Worm (Caenorhabditis elegans) whole organism, L3 larva: ENCODE results near the gene F26F2.11.

ENCODE experiments used
- R02D3.7 ChIP-seq: fragments of 150-350 bp; optimal IDR thresholded peaks from 2 replicates; lab custom pipeline; 2014; ENCODE audit warnings: missing biosample characterization, missing genetic modification characterization
- ZK546.5 ChIP-seq: sonication (generic microtip); optimal IDR thresholded peaks from 2 replicates; lab custom pipeline; 2017; ENCODE audit warnings: missing biosample characterization, missing genetic modification characterization
- aly-2 ChIP-seq: fragments of 150-350 bp; optimal IDR thresholded peaks from 2 replicates; lab custom pipeline; 2014; ENCODE audit warnings: missing biosample characterization, missing genetic modification characterization
- ama-1 ChIP-seq: fragments of 150-350 bp; optimal IDR thresholded peaks from 2 replicates; lab custom pipeline; 2018
- ceh-28 ChIP-seq: fragments of 150-350 bp; optimal IDR thresholded peaks from 2 replicates; lab custom pipeline; 2014; ENCODE audit warnings: missing biosample characterization, missing genetic modification reagents, missing genetic modification characterization
- ceh-9 ChIP-seq: sonication (generic microtip); optimal IDR thresholded peaks from 2 replicates; lab custom pipeline; 2018; ENCODE audit warnings: missing biosample characterization, missing genetic modification characterization
- daf-12 ChIP-seq: fragments of 150-350 bp; optimal IDR thresholded peaks from 2 replicates; lab custom pipeline; 2014; ENCODE audit warnings: missing biosample characterization, missing genetic modification reagents, missing genetic modification characterization
- egl-5 ChIP-seq: fragments of 150-350 bp; optimal IDR thresholded peaks from 2 replicates; lab custom pipeline; 2017; ENCODE audit warnings: missing biosample characterization, missing genetic modification reagents, missing genetic modification characterization, inconsistent platforms
- elt-1 ChIP-seq: fragments of 150-350 bp; optimal IDR thresholded peaks from 2 replicates; lab custom pipeline; 2014; ENCODE audit warnings: missing biosample characterization, missing genetic modification characterization
- elt-3 ChIP-seq, 3 experiments: fragments of 150-350 bp in 1 of 3; sonication (generic microtip) in 2 of 3; optimal IDR thresholded peaks; 2 replicates in 2 of 3; 4 replicates in 1 of 3; lab custom pipeline; 2014 to 2017; ENCODE audit warnings: missing biosample characterization in 3 of 3, missing genetic modification characterization in 3 of 3
- eor-1 ChIP-seq, 2 experiments: fragments of 150-350 bp; optimal IDR thresholded peaks; 2 replicates each; lab custom pipeline; 2014 to 2018; ENCODE audit warnings: missing biosample characterization in 2 of 2, missing genetic modification characterization in 2 of 2
- fkh-10 ChIP-seq: sonication (generic microtip); optimal IDR thresholded peaks from 2 replicates; lab custom pipeline; 2017; ENCODE audit warnings: missing biosample characterization, missing genetic modification reagents, missing genetic modification characterization
- fkh-2 ChIP-seq: fragments of 150-350 bp; optimal IDR thresholded peaks from 2 replicates; lab custom pipeline; 2014; ENCODE audit warnings: missing biosample characterization, missing genetic modification reagents, missing genetic modification characterization
- hmg-11 ChIP-seq: sonication (generic microtip); optimal IDR thresholded peaks from 2 replicates; lab custom pipeline; 2016; ENCODE audit warnings: missing genetic modification characterization, missing compliant biosample characterization
- jun-1 ChIP-seq: fragments of 150-350 bp; optimal IDR thresholded peaks from 2 replicates; lab custom pipeline; 2014; ENCODE audit warnings: missing biosample characterization, missing genetic modification reagents, missing genetic modification characterization
- lin-15B ChIP-seq: fragments of 150-350 bp; optimal IDR thresholded peaks from 2 replicates; lab custom pipeline; 2014; ENCODE audit warnings: missing biosample characterization, missing genetic modification characterization
- lin-39 ChIP-seq: fragments of 150-350 bp; optimal IDR thresholded peaks from 2 replicates; lab custom pipeline; 2018; ENCODE audit warnings: missing biosample characterization, missing genetic modification reagents, missing genetic modification characterization
- lsy-12 ChIP-seq: sonication (generic microtip); optimal IDR thresholded peaks from 2 replicates; lab custom pipeline; 2016; ENCODE audit warnings: mild to moderate bottlenecking, missing genetic modification characterization, missing compliant biosample characterization
- mdl-1 ChIP-seq: fragments of 150-350 bp; optimal IDR thresholded peaks from 2 replicates; lab custom pipeline; 2014; ENCODE audit warnings: missing biosample characterization, missing genetic modification characterization
- nfya-1 ChIP-seq: sonication (generic microtip); optimal IDR thresholded peaks from 2 replicates; lab custom pipeline; 2017; ENCODE audit warnings: missing genetic modification characterization, mild to moderate bottlenecking, missing compliant biosample characterization, antibody characterized with exemption, moderate library complexity; ENCODE audit not compliant: insufficient read depth
- nhr-12 ChIP-seq: fragments of 150-350 bp; optimal IDR thresholded peaks from 2 replicates; lab custom pipeline; 2014; ENCODE audit warnings: missing biosample characterization, missing genetic modification characterization
- nhr-23 ChIP-seq: fragments of 150-350 bp; optimal IDR thresholded peaks from 2 replicates; lab custom pipeline; 2014; ENCODE audit warnings: missing biosample characterization, missing genetic modification reagents, missing genetic modification characterization
- nhr-237 ChIP-seq: fragments of 150-350 bp; optimal IDR thresholded peaks from 2 replicates; lab custom pipeline; 2014; ENCODE audit warnings: missing biosample characterization, missing genetic modification characterization
- nhr-25 ChIP-seq: sonication (generic microtip); optimal IDR thresholded peaks from 2 replicates; lab custom pipeline; 2017; ENCODE audit warnings: missing biosample characterization, missing genetic modification characterization
- nhr-43 ChIP-seq: sonication (generic microtip); optimal IDR thresholded peaks from 2 replicates; lab custom pipeline; 2016; ENCODE audit warnings: mild to moderate bottlenecking, missing genetic modification characterization, missing compliant biosample characterization; ENCODE audit not compliant: poor library complexity, severe bottlenecking
- nhr-67 ChIP-seq: fragments of 150-350 bp; optimal IDR thresholded peaks from 2 replicates; lab custom pipeline; 2014; ENCODE audit warnings: missing biosample characterization, missing genetic modification characterization
- nhr-76 ChIP-seq: fragments of 150-350 bp; sonication (generic microtip); optimal IDR thresholded peaks from 5 replicates; lab custom pipeline; 2014; ENCODE audit warnings: missing biosample characterization, missing genetic modification characterization
- pha-4 ChIP-seq: fragments of 150-350 bp; optimal IDR thresholded peaks from 2 replicates; lab custom pipeline; 2014; ENCODE audit warnings: missing biosample characterization, missing genetic modification reagents, missing genetic modification characterization
- pqm-1 ChIP-seq: fragments of 150-350 bp; optimal IDR thresholded peaks from 2 replicates; lab custom pipeline; 2017; ENCODE audit warnings: missing biosample characterization, missing genetic modification characterization, inconsistent platforms
- skn-1 ChIP-seq: fragments of 150-350 bp; optimal IDR thresholded peaks from 2 replicates; lab custom pipeline; 2014; ENCODE audit warnings: missing biosample characterization, missing genetic modification characterization
- snpc-4 ChIP-seq: fragments of 150-350 bp; optimal IDR thresholded peaks from 2 replicates; lab custom pipeline; 2014; ENCODE audit warnings: missing biosample characterization, missing genetic modification characterization
- tbx-2 ChIP-seq: sonication (generic microtip); optimal IDR thresholded peaks from 2 replicates; lab custom pipeline; 2016; ENCODE audit warnings: mild to moderate bottlenecking, missing genetic modification characterization, missing compliant biosample characterization
- unc-39 ChIP-seq: sonication (generic microtip); optimal IDR thresholded peaks from 4 replicates; lab custom pipeline; 2017; ENCODE audit warnings: missing biosample characterization, missing genetic modification characterization
- unc-62 ChIP-seq: fragments of 150-350 bp; sonication (generic microtip); optimal IDR thresholded peaks from 4 replicates; lab custom pipeline; 2014; ENCODE audit warnings: missing biosample characterization, missing genetic modification reagents, missing genetic modification characterization
- zag-1 ChIP-seq: fragments of 150-350 bp; optimal IDR thresholded peaks from 2 replicates; lab custom pipeline; 2014; ENCODE audit warnings: missing biosample characterization, missing genetic modification characterization
- ztf-11 ChIP-seq: fragments of 150-350 bp; optimal IDR thresholded peaks from 2 replicates; lab custom pipeline; 2014; ENCODE audit warnings: missing biosample characterization, missing genetic modification characterization
- ztf-4 ChIP-seq: fragments of 150-350 bp; optimal IDR thresholded peaks from 2 replicates; lab custom pipeline; 2014; ENCODE audit warnings: missing biosample characterization, missing genetic modification characterization

F26F2.11 gene

ce11 chrV:20580511-20581040 is 15.0 kb downstream of the F26F2.11 start, which contains the start of gene F26F2.7 (continued):
- TF ChIP-seq nhr-76 (tag; lab: Kevin White, UChicago) (no peak), unc-39 (tag; lab: Kevin White, UChicago) (no peak), lin-39 (tag; lab: Kevin White, UChicago) (peak; percentile 27), snpc-4 (peak; percentile 90), nfya-1 (tag; lab: Kevin White, UChicago) (peak; percentile 82), elt-1 (no peak), nhr-25 (no peak), eor-1 (tag; optimal IDR thresholded peaks at IDR 0.05; lab: Kevin White, UChicago) (no peak), tbx-2 (peak; percentile 65), aly-2 (tag; lab: Kevin White, UChicago) (no peak), egl-5 (tag; lab: Kevin White, UChicago) (peak; percentile 71), lin-15B (tag; lab: Kevin White, UChicago) (peak; percentile 56), pha-4 (tag; lab: Kevin White, UChicago) (peak; percentile 83), ztf-4 (tag; lab: Kevin White, UChicago) (no peak), fkh-10 (GFP tag; lab: Kevin White, UChicago) (peak; percentile 34), nhr-12 (tag; lab: Kevin White, UChicago) (no peak), nhr-237 (no peak), R02D3.7 (tag; lab: Kevin White, UChicago) (peak; percentile 50), fkh-2 (no peak)
- TF ChIP-seq, all 47 proteins: peak for 19

DNA sequence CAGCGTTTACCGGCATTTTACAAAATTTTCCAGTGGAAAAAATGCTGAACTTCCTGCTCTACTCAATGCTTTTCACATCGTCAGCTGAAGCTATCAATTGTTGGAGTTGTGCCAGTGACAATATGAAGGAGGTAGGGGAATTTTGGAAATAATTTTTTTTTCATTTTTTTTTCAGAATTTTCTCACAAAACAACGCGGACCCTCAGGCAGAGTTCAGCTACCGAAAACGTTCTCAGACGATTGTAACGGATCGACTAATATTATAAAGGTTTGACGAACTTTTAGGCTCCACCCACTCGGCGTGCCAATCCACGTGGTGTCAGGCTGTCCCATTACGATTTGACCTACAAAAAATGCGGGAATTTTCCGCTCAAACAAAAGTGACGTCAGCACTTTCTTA is 16.0 kb downstream of the F26F2.11 start, which contains the start of gene F26F2.8:
Gene F26F2.8, plus strand, starts transcription at position 13 of the 400 bp plus-strand sequence.
- no peak for TF ChIP-seq hmg-11 (tag; lab: Kevin White, UChicago)

- TF ChIP-seq nhr-67 (tag; lab: Kevin White, UChicago): no peak
- no peak for TF ChIP-seq ceh-28
- no peak for TF ChIP-seq mdl-1
- no peak for TF ChIP-seq ama-1 (lab: Kevin White, UChicago)
- TF ChIP-seq skn-1 (tag; lab: Kevin White, UChicago): no peak
- TF ChIP-seq pqm-1 (tag; lab: Kevin White, UChicago): no peak
- no peak for TF ChIP-seq elt-1
- no peak for TF ChIP-seq pha-4 (tag; lab: Kevin White, UChicago)
- TF ChIP-seq elt-3 (tag; optimal IDR thresholded peaks at IDR 0.05; lab: Kevin White, UChicago): no peak
- TF ChIP-seq unc-62 (GFP tag; lab: Kevin White, UChicago): no peak
- no peak for TF ChIP-seq nhr-23 (tag; lab: Kevin White, UChicago)
- no peak for TF ChIP-seq zag-1
- TF ChIP-seq jun-1: no peak
- TF ChIP-seq, all 47 proteins: peak for 0
Measured at ce11 chrV:20574872-20575271, 20.7 kb downstream of the F26F2.11 start.

DNA sequence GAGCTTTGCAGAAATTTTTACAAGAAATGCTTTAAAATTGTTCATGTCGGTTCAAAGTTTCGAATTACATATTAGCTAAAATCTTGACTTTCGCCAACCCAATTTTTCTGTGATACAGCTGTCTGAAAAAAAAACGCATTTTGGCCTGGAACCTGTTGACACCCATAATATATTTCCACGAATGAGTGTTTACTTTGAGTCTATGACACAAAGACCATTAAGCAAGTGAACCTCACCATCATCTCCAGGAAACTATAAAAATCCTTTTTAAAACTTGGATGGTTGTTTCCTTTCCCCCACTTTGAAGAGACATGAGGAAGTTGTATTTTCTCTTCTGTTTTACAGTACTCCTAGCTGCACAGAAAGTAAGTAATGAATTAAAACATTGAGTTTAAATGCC is 21.2 kb downstream of the F26F2.11 start, which contains the start of gene clec-263:
Gene clec-263, plus strand, starts transcription at position 301 of the 400 bp plus-strand sequence.
- no peak for TF ChIP-seq daf-12 (tag; lab: Kevin White, UChicago)
- TF ChIP-seq nhr-12 (tag; lab: Kevin White, UChicago): no peak
- TF ChIP-seq unc-62 (GFP tag; lab: Kevin White, UChicago): no peak

DNA sequence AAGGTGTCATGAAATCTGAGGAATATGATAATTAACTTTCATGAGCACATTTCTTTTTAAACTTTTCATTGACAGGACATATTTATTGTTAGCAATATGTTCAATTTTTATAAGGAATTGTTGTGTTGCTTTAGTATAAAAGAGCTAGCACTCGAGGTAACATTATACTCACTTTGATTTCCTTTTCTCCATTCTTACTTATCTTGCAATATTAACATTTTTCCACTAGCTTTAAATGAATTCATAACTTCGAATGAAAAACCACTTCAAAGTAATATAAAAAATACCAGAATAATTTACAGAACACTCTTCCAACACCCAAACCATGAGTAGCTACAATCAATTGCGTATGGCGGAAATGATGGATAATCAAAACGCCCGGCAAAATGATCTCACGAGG is 22.2 kb downstream of the F26F2.11 start, which contains the start of gene F26F2.5:
Gene F26F2.5, plus strand, starts transcription at position 301 of the 400 bp plus-strand sequence.
- no peak for TF ChIP-seq skn-1 (tag; lab: Kevin White, UChicago)
- TF ChIP-seq R02D3.7 (tag; lab: Kevin White, UChicago): no peak
- TF ChIP-seq snpc-4: no peak
- no peak for TF ChIP-seq nhr-237
- TF ChIP-seq daf-12 (tag; lab: Kevin White, UChicago): no peak
- no peak for TF ChIP-seq aly-2 (tag; lab: Kevin White, UChicago)
- TF ChIP-seq fkh-2: no peak
- no peak for TF ChIP-seq nhr-67 (tag; lab: Kevin White, UChicago)
- no peak for TF ChIP-seq ceh-9
- no peak for TF ChIP-seq egl-5 (tag; lab: Kevin White, UChicago)
- no peak for TF ChIP-seq nhr-25
- no peak for TF ChIP-seq ztf-11 (tag; lab: Kevin White, UChicago)
- no peak for TF ChIP-seq elt-3 (tag; optimal IDR thresholded peaks at IDR 0.05; lab: Kevin White, UChicago)
- no peak for TF ChIP-seq lsy-12 (tag; lab: Kevin White, UChicago)
- no peak for TF ChIP-seq nhr-43
- TF ChIP-seq ZK546.5 (tag; lab: Kevin White, UChicago): no peak
- no peak for TF ChIP-seq elt-1
